Worm (Caenorhabditis elegans) whole organism, late embryonic: ENCODE data around the gene twk-23.

ENCODE experiments used
- C08G9.2 ChIP-seq: sonication (generic microtip); optimal IDR thresholded peaks from 2 replicates; lab custom pipeline; 2016; ENCODE audit warnings: mild to moderate bottlenecking, missing genetic modification characterization, moderate library complexity, missing compliant biosample characterization
- C38D4.7 ChIP-seq: fragments of 200-800 bp; sonication (Bioruptor generic); optimal IDR thresholded peaks from 2 replicates; lab custom pipeline; 2018; ENCODE audit warnings: mild to moderate bottlenecking, missing genetic modification characterization, moderate library complexity, missing compliant biosample characterization
- F13H6.1 ChIP-seq: sonication (generic microtip); optimal IDR thresholded peaks from 2 replicates; lab custom pipeline; 2016; ENCODE audit warnings: missing genetic modification characterization, missing compliant biosample characterization
- K02D7.2 ChIP-seq: sonication (generic microtip); optimal IDR thresholded peaks from 2 replicates; lab custom pipeline; 2017; ENCODE audit warnings: mild to moderate bottlenecking, missing genetic modification characterization, missing compliant biosample characterization
- K09A11.1 ChIP-seq: sonication (generic microtip); optimal IDR thresholded peaks from 2 replicates; lab custom pipeline; 2017; ENCODE audit warnings: antibody characterized with exemption, mild to moderate bottlenecking, missing genetic modification characterization, missing compliant biosample characterization; ENCODE audit not compliant: insufficient read depth
- ama-1 ChIP-seq: fragments of 150-350 bp; optimal IDR thresholded peaks from 2 replicates; lab custom pipeline; 2014
- ceh-14 ChIP-seq: sonication (generic microtip); optimal IDR thresholded peaks from 2 replicates; lab custom pipeline; 2016; ENCODE audit warnings: missing genotype, missing genetic modification characterization, missing compliant biosample characterization
- ceh-2 ChIP-seq: sonication (generic microtip); optimal IDR thresholded peaks from 2 replicates; lab custom pipeline; 2016; ENCODE audit warnings: missing genotype, missing genetic modification characterization, missing compliant biosample characterization
- ceh-22 ChIP-seq: sonication (generic microtip); optimal IDR thresholded peaks from 2 replicates; lab custom pipeline; 2017; ENCODE audit warnings: missing biosample characterization, missing genetic modification characterization
- ceh-24 ChIP-seq: sonication (generic microtip); optimal IDR thresholded peaks from 2 replicates; lab custom pipeline; 2016; ENCODE audit warnings: mild to moderate bottlenecking, missing genetic modification characterization, missing compliant biosample characterization
- ceh-30 ChIP-seq: fragments of 150-350 bp; optimal IDR thresholded peaks from 2 replicates; lab custom pipeline; 2014; ENCODE audit warnings: missing biosample characterization, missing genetic modification characterization
- ceh-34 ChIP-seq: sonication (generic microtip); optimal IDR thresholded peaks from 2 replicates; lab custom pipeline; 2016; ENCODE audit warnings: mild to moderate bottlenecking, missing genetic modification characterization, missing compliant biosample characterization
- che-1 ChIP-seq: sonication (generic microtip); optimal IDR thresholded peaks from 2 replicates; lab custom pipeline; 2016; ENCODE audit warnings: mild to moderate bottlenecking, missing genetic modification characterization, missing compliant biosample characterization
- dmd-4 ChIP-seq: sonication (generic microtip); optimal IDR thresholded peaks from 2 replicates; lab custom pipeline; 2016; ENCODE audit warnings: borderline replicate concordance, missing genetic modification characterization, missing compliant biosample characterization
- elt-2 ChIP-seq: sonication (generic microtip); optimal IDR thresholded peaks from 2 replicates; lab custom pipeline; 2016; ENCODE audit warnings: missing genetic modification reagents, missing genetic modification characterization, missing compliant biosample characterization
- elt-4 ChIP-seq: sonication (generic microtip); optimal IDR thresholded peaks from 2 replicates; lab custom pipeline; 2016; ENCODE audit warnings: missing genetic modification characterization, missing compliant biosample characterization
- ets-4 ChIP-seq: sonication (generic microtip); optimal IDR thresholded peaks from 2 replicates; lab custom pipeline; 2016; ENCODE audit warnings: missing genetic modification characterization, missing compliant biosample characterization
- hlh-13 ChIP-seq: fragments of 200-800 bp; sonication (Bioruptor generic); optimal IDR thresholded peaks from 2 replicates; lab custom pipeline; 2018; ENCODE audit warnings: mild to moderate bottlenecking, missing genetic modification characterization, missing compliant biosample characterization
- hlh-15 ChIP-seq: sonication (generic microtip); optimal IDR thresholded peaks from 2 replicates; lab custom pipeline; 2016; ENCODE audit warnings: missing genetic modification characterization, missing compliant biosample characterization
- hlh-30 ChIP-seq: sonication (generic microtip); optimal IDR thresholded peaks from 2 replicates; lab custom pipeline; 2017; ENCODE audit warnings: antibody characterized with exemption, missing genetic modification characterization, missing compliant biosample characterization; ENCODE audit not compliant: insufficient read depth
- hlh-6 ChIP-seq: sonication (generic microtip); optimal IDR thresholded peaks from 2 replicates; lab custom pipeline; 2016; ENCODE audit warnings: missing genotype, missing genetic modification characterization, missing compliant biosample characterization
- lin-11 ChIP-seq: fragments of 200-800 bp; sonication (Bioruptor generic); optimal IDR thresholded peaks from 2 replicates; lab custom pipeline; 2018; ENCODE audit warnings: mild to moderate bottlenecking, missing genetic modification characterization, missing compliant biosample characterization
- madf-2 ChIP-seq: sonication (generic microtip); optimal IDR thresholded peaks from 2 replicates; lab custom pipeline; 2017; ENCODE audit warnings: missing genetic modification characterization, missing compliant biosample characterization
- mec-3 ChIP-seq: sonication (generic microtip); optimal IDR thresholded peaks from 2 replicates; lab custom pipeline; 2016; ENCODE audit warnings: borderline replicate concordance, missing genetic modification characterization, missing compliant biosample characterization
- nfya-1 ChIP-seq: sonication (generic microtip); optimal IDR thresholded peaks from 2 replicates; lab custom pipeline; 2017; ENCODE audit warnings: missing genetic modification characterization, mild to moderate bottlenecking, missing compliant biosample characterization, antibody characterized with exemption, moderate library complexity
- nhr-11 ChIP-seq: fragments of 150-350 bp; optimal IDR thresholded peaks from 2 replicates; lab custom pipeline; 2014; ENCODE audit warnings: missing biosample characterization, missing genetic modification characterization
- nhr-232 ChIP-seq: sonication (generic microtip); optimal IDR thresholded peaks from 2 replicates; lab custom pipeline; 2016; ENCODE audit warnings: missing genetic modification characterization, missing compliant biosample characterization
- npax-4 ChIP-seq: sonication (generic microtip); optimal IDR thresholded peaks from 2 replicates; lab custom pipeline; 2016; ENCODE audit warnings: missing genetic modification characterization, missing compliant biosample characterization
- pha-4 ChIP-seq: fragments of 150-350 bp; optimal IDR thresholded peaks from 2 replicates; lab custom pipeline; 2018; ENCODE audit warnings: missing biosample characterization, missing genetic modification reagents, missing genetic modification characterization
- pros-1 ChIP-seq: fragments of 150-350 bp; optimal IDR thresholded peaks from 2 replicates; lab custom pipeline; 2014; ENCODE audit warnings: missing biosample characterization, missing genetic modification reagents, missing genetic modification characterization
- ref-2 ChIP-seq: sonication (generic microtip); optimal IDR thresholded peaks from 2 replicates; lab custom pipeline; 2016; ENCODE audit warnings: missing genetic modification characterization, missing compliant biosample characterization
- rnt-1 ChIP-seq: sonication (generic microtip); optimal IDR thresholded peaks from 2 replicates; lab custom pipeline; 2016; ENCODE audit warnings: missing genetic modification characterization, missing compliant biosample characterization
- sdc-2 ChIP-seq: sonication (generic microtip); optimal IDR thresholded peaks from 2 replicates; lab custom pipeline; 2016; ENCODE audit warnings: missing genotype, missing genetic modification characterization, missing compliant biosample characterization
- sox-2 ChIP-seq: fragments of 200-800 bp; sonication (Bioruptor generic); IDR thresholded peaks from 2 replicates; pipeline ENCODE4 v1.3.6; 2022; ENCODE audit warnings: missing genetic modification reagents, missing genetic modification characterization, missing compliant biosample characterization
- sox-4 ChIP-seq: sonication (generic microtip); optimal IDR thresholded peaks from 2 replicates; lab custom pipeline; 2017; ENCODE audit warnings: mild to moderate bottlenecking, missing genetic modification characterization, inconsistent platforms, missing compliant biosample characterization
- syd-9 ChIP-seq: sonication (generic microtip); optimal IDR thresholded peaks from 2 replicates; lab custom pipeline; 2016; ENCODE audit warnings: mild to moderate bottlenecking, missing genetic modification characterization, moderate library complexity, missing compliant biosample characterization
- tbx-2 ChIP-seq: sonication (generic microtip); optimal IDR thresholded peaks from 2 replicates; lab custom pipeline; 2016; ENCODE audit warnings: missing genetic modification characterization, missing compliant biosample characterization
- unc-3 ChIP-seq, 2 experiments: fragments of 200-800 bp in 1 of 2; sonication (Bioruptor generic) in 1 of 2; sonication (generic microtip) in 1 of 2; conservative IDR thresholded peaks in 1 of 2; optimal IDR thresholded peaks in 1 of 2; 2 replicates each; pipeline versions ENCODE4 v1.3.6 to Lab custom; 2016 to 2022; ENCODE audit warnings: missing compliant biosample characterization in 2 of 2, missing genetic modification characterization in 2 of 2, missing genetic modification reagents in 1 of 2
- zip-5 ChIP-seq: sonication (generic microtip); optimal IDR thresholded peaks from 2 replicates; lab custom pipeline; 2016; ENCODE audit warnings: missing genetic modification characterization, missing compliant biosample characterization
- ztf-16 ChIP-seq: sonication (generic microtip); optimal IDR thresholded peaks from 2 replicates; lab custom pipeline; 2017; ENCODE audit warnings: missing genetic modification characterization, missing compliant biosample characterization

Gene twk-23

DNA sequence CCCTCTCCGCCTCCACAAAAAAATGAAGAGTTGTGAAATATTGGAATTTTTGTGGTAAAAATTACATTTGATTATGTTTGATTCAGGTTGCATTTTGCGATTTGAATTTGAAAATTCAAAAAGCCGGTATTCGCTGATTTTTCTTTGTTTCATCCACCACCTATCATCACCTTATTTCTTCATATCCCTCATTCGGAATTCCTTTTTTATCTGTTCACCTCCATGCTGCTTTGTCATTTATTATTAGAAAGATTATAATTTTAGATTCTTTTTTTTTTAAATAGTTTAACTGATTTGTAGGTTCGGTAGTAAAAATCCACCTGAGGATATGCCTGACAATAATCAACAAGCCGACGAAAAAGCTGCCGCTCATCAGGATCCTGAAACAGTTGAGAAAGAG lies 29.2 kb upstream of the twk-23 start, which contains the start of gene mct-3:
Gene mct-3, plus strand, starts transcription at position 301 of the 400 bp plus-strand sequence.
- TF ChIP-seq ceh-24 (tag; lab: Kevin White, UChicago) = no peak
- no peak for TF ChIP-seq ceh-2 (tag; lab: Kevin White, UChicago)
- no peak for TF ChIP-seq ref-2 (tag; lab: Kevin White, UChicago)
- TF ChIP-seq ceh-30 (tag; lab: Kevin White, UChicago) = no peak
- TF ChIP-seq ceh-22 (tag; lab: Kevin White, UChicago) = no peak
- no peak for TF ChIP-seq nfya-1 (tag; lab: Kevin White, UChicago)
- TF ChIP-seq unc-3 (GFP tag; conservative IDR thresholded peaks at IDR 0.05; lab: Robert Waterston, UW) = no peak
- TF ChIP-seq unc-3 (tag; optimal IDR thresholded peaks at IDR 0.05; lab: Kevin White, UChicago) = no peak
- TF ChIP-seq hlh-15 = no peak
- TF ChIP-seq hlh-30 (tag; lab: Kevin White, UChicago) = no peak
- no peak for TF ChIP-seq ceh-34 (tag; lab: Kevin White, UChicago)
- no peak for TF ChIP-seq npax-4
- no peak for TF ChIP-seq mec-3
- no peak for TF ChIP-seq pros-1 (tag; lab: Kevin White, UChicago)
- no peak for TF ChIP-seq F13H6.1 (tag; lab: Kevin White, UChicago)

DNA sequence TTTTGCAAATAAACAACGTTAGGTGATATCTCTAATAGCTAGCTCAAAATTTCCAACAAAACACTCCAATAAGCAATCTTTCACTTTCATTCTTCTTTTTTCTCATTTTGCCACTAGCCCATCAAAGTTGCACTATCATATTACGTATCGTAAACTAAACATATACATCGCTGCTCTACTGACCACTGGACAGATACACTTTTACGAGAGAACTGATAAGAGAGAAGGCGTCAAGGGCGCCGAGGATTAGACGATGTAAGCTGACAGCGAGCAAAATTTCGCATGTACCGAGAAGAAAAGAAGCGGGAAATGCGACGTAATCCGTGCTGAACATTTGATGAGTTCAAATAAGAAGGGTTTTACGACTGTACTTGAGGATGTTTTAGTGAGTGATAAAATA lies 28.2 kb upstream of the twk-23 start:
- TF ChIP-seq ets-4 (tag; lab: Kevin White, UChicago) = no peak
- peak; percentile 10 for TF ChIP-seq elt-2

DNA sequence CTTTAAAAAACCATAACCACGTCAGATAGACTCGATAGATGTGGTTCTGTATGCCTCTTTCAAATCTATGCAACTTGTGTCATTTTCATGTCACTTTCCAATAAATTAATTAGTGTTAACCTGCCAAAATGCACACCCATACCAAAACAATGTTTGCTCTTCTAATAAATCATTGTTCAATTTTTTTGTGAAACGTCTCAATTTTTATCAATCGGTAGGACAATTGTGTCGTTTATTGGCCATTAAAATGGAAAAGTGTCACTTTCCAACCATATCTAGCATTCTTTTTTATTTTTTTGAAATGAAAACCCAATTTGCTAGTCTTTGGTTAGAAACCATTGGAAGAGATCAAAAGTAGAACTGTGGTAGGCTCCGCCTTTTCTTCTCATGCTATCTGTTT lies 27.0 kb upstream of the twk-23 start:
- TF ChIP-seq ama-1 (lab: Kevin White, UChicago) (no peak), syd-9 (tag; lab: Kevin White, UChicago) (no peak), madf-2 (no peak)

DNA sequence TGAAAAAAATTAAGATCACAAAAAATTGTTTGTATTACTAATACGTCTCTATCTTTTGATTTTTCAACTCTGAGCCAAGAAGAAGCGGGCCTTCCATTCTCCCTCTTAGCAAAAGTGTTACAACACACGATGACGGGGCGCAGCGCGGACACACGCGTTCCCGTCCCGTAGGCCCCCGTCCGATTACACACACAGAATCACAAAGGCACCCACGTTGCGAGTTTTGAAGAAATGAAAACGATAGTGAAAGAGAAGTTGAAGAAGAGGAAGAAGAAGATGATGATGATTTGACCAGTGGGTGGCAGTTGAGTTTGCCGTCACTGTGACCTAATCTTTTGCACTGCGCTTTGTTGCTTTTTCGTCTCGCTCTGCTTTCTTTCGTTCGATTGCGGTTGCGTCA lies 22.6 kb upstream of the twk-23 start:
- TF ChIP-seq pha-4 (no peak), dmd-4 (no peak), ceh-22 (tag; lab: Kevin White, UChicago) (no peak), nhr-11 (tag; lab: Kevin White, UChicago) (no peak), sox-2 (no peak), hlh-30 (tag; lab: Kevin White, UChicago) (no peak), sox-4 (tag; lab: Kevin White, UChicago) (no peak), C38D4.7 (GFP tag; lab: Kevin White, UChicago) (no peak), ets-4 (tag; lab: Kevin White, UChicago) (no peak), sdc-2 (tag; lab: Kevin White, UChicago) (no peak), rnt-1 (no peak), mec-3 (no peak), hlh-6 (no peak)

DNA sequence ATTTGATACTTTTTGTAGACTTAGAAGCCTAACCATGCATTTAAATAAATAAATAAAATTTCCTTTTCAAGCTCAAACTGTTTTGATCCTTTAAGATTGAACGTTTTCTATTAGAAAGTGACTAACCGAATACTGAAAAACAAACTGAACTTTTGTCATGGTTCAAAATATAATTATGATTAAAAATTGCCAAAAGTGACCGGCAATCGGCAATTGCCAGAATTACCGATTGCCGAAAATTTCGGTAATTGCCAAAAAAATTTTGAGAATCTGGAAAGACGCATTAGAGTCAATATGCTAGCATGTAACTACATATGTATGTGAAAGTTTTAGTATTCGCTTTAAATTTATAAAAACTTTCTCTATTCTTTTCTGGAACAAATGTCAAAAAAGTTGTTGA lies 20.3 kb upstream of the twk-23 start, which contains the start of gene M03B6.5:
Gene M03B6.5, plus strand, starts transcription at position 301 of the 400 bp plus-strand sequence.
- TF ChIP-seq zip-5 (tag; lab: Kevin White, UChicago) = no peak
- TF ChIP-seq K02D7.2 = no peak
- no peak for TF ChIP-seq pros-1 (tag; lab: Kevin White, UChicago)
- TF ChIP-seq ceh-2 (tag; lab: Kevin White, UChicago) = no peak
- TF ChIP-seq ets-4 (tag; lab: Kevin White, UChicago) = no peak
- TF ChIP-seq C08G9.2 = no peak
- TF ChIP-seq lin-11 = no peak
- no peak for TF ChIP-seq ztf-16 (tag; lab: Kevin White, UChicago)
- TF ChIP-seq ceh-30 (tag; lab: Kevin White, UChicago) = no peak
- no peak for TF ChIP-seq ceh-34 (tag; lab: Kevin White, UChicago)
- no peak for TF ChIP-seq K09A11.1 (tag; lab: Kevin White, UChicago)
- TF ChIP-seq elt-4 = no peak
- TF ChIP-seq che-1 (tag; lab: Kevin White, UChicago) = no peak
- no peak for TF ChIP-seq unc-3 (GFP tag; conservative IDR thresholded peaks at IDR 0.05; lab: Robert Waterston, UW)
- no peak for TF ChIP-seq unc-3 (tag; optimal IDR thresholded peaks at IDR 0.05; lab: Kevin White, UChicago)
- no peak for TF ChIP-seq ceh-14 (tag; lab: Kevin White, UChicago)
- no peak for TF ChIP-seq hlh-13 (GFP tag; lab: Kevin White, UChicago)
- TF ChIP-seq hlh-15 = no peak
- TF ChIP-seq tbx-2 (tag; lab: Kevin White, UChicago) = no peak
- no peak for TF ChIP-seq sox-4 (tag; lab: Kevin White, UChicago)
- TF ChIP-seq nhr-232 = no peak
